Worm (Caenorhabditis elegans) whole organism, dauer: ENCODE results near the gene K08D9.9.

Experiments
- unc-62 ChIP-seq: sonication (generic microtip); optimal IDR thresholded peaks from 2 replicates; lab custom pipeline; 2017; ENCODE audit warnings: missing biosample characterization, missing genetic modification reagents, missing genetic modification characterization

Gene K08D9.9

ce11 chrV:3196832-3197329 is 39.6 kb downstream of the K08D9.9 start, which contains the start of the genes Y73C8B.1 and Y73C8B.5:
TSS of gene Y73C8B.1 (minus strand) at chrV:3196882.
TSS of gene Y73C8B.5 (plus strand) at chrV:3197268.
- TF ChIP-seq unc-62 = no peak

- TF ChIP-seq unc-62 = no peak
These were observed 40.7 kb downstream of the K08D9.9 start for ce11 chrV:3195814-3196213.

ce11 chrV:3194952-3195450 is 41.5 kb downstream of the K08D9.9 start, which contains the start of gene Y73C8B.2:
TSS of gene Y73C8B.2 (minus strand) at chrV:3195002.
- TF ChIP-seq unc-62 = no peak

DNA sequence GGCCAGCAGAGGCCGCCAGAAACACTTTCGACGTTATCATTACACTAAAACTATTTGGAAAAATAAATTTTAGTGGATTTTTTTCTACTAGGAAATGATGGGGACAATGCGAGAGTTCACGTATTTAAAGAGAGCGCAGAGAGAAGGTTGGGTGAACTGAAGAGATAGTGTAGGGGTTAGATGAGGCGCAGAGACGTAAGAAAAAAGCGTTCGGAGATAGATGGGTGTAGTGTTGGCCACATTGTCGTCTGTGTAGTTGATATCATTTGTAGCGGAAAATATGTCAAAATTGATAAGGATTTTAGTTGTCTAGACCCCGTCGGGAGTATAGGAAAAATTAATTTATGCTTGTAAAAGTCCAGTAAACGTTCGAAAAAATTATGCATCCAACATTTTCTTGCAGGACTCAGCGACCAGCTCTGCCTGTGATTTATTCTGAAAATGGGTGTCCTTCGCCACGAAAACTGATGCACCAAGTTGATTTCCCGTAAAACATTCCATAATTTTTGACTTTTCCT is 43.4 kb downstream of the K08D9.9 start, which contains the start of the genes Y73C8B.3 and Y73C8B.9:
Gene Y73C8B.3 (minus strand): TSS at position 147 of the 518 bp plus-strand sequence.
Gene Y73C8B.9 (plus strand): TSS at position 468 of the 518 bp plus-strand sequence.
- TF ChIP-seq unc-62 = no peak

ce11 chrV:3188043-3188442 is 48.5 kb downstream of the K08D9.9 start, which contains the start of gene lag-2:
TSS of gene lag-2 (plus strand) at chrV:3188343.
- no peak for TF ChIP-seq unc-62
